Fruit fly (Drosophila melanogaster): ENCODE results near the gene CG32262.

The CG32262 gene

DNA sequence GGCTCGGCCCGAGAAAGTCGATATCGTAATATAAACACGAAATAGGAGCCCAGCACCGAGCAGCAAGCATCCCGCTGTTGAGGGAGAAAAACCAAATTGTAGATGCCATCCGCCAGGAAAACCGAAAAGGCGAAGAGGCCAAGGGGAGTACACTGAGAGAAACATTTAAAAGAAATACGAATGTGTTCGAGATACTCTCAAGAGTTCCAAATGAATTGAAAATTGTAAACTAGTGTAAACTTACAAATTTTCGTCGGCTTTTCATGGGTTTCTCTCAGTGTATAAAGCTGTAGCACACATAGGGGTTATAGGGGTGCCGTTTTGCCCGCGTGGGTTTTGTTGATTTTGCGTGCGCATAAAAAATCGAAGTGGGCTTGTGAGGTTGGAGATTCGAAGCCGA, 7.3 kb downstream of the CG32262 start (continued):
- TF ChIP-seq CG14710 (tag; optimal IDR thresholded peaks at IDR 0.05), result peak; percentile 2
- TF ChIP-seq gce (GFP tag; IDR thresholded peaks at IDR 0.05), result peak; percentile 68; the same call in 1 of the 3 replicates
- TF ChIP-seq CG14441 (GFP tag; IDR thresholded peaks at IDR 0.05), result peak; percentile 82
- TF ChIP-seq Dek (tag; optimal IDR thresholded peaks at IDR 0.05), result peak; percentile 79
- no peak for TF ChIP-seq kah (GFP tag; optimal IDR thresholded peaks at IDR 0.05)
- TF ChIP-seq jing (GFP tag; optimal IDR thresholded peaks at IDR 0.05), result peak; percentile 33
- TF ChIP-seq Dbx (GFP tag; IDR thresholded peaks at IDR 0.05), result peak; percentile 88
- TF ChIP-seq CG10979 (tag; optimal IDR thresholded peaks at IDR 0.05), result peak; percentile 22
- TF ChIP-seq CG31441 (GFP tag; IDR thresholded peaks at IDR 0.05), result peak; percentile 68
- TF ChIP-seq CG13123 (GFP tag; optimal IDR thresholded peaks at IDR 0.05), result peak; percentile 26
- no peak for TF ChIP-seq CG34224 (GFP tag; IDR thresholded peaks at IDR 0.05; ENCODE audit: partially characterized antibody)
- peak; percentile 93 for TF ChIP-seq Hand (GFP tag; optimal IDR thresholded peaks at IDR 0.05)
- TF ChIP-seq CG31224 (GFP tag; IDR thresholded peaks at IDR 0.05), result peak; percentile 85
- TF ChIP-seq otp (GFP tag; IDR thresholded peaks at IDR 0.05), result peak; percentile 64; the same call in 1 of the 3 replicates
- peak; percentile 56 for TF ChIP-seq pb (GFP tag; optimal IDR thresholded peaks at IDR 0.05)
- peak; percentile 66 for TF ChIP-seq CG17359 (tag; optimal IDR thresholded peaks at IDR 0.05)
- TF ChIP-seq Trl (optimal IDR thresholded peaks at IDR 0.05), result no peak
- peak; percentile 53 for TF ChIP-seq Trl (GFP tag; optimal IDR thresholded peaks at IDR 0.05)
- TF ChIP-seq CG8944 (GFP tag; optimal IDR thresholded peaks at IDR 0.05), result peak; percentile 73
- peak; percentile 49 for TF ChIP-seq Deaf1 (tag; optimal IDR thresholded peaks at IDR 0.05)
- peak; percentile 59 for TF ChIP-seq Mad (GFP tag; optimal IDR thresholded peaks at IDR 0.05)
- peak; percentile 1 for TF ChIP-seq nerfin-1 (tag; optimal IDR thresholded peaks at IDR 0.05)
- TF ChIP-seq NFAT (GFP tag; IDR thresholded peaks at IDR 0.05), result peak; percentile 80
- peak; percentile 64 for TF ChIP-seq dm (GFP tag; optimal IDR thresholded peaks at IDR 0.05)
- TF ChIP-seq CG8388 (GFP tag; optimal IDR thresholded peaks at IDR 0.05), result peak; percentile 36
- TF ChIP-seq CG3407 (GFP tag; optimal IDR thresholded peaks at IDR 0.05), result no peak
- peak; percentile 87 for TF ChIP-seq CG7556 (GFP tag; optimal IDR thresholded peaks at IDR 0.05)
- TF ChIP-seq H2.0 (GFP tag; IDR thresholded peaks at IDR 0.05), result peak; percentile 77
- TF ChIP-seq shn (GFP tag; optimal IDR thresholded peaks at IDR 0.05), result peak; percentile 70
- peak; percentile 86 for TF ChIP-seq ERR (GFP tag; optimal IDR thresholded peaks at IDR 0.05)
- TF ChIP-seq caup (GFP tag; optimal IDR thresholded peaks at IDR 0.05; ENCODE audit: severe bottlenecking), result peak; percentile 77
- peak; percentile 64 for TF ChIP-seq tx (GFP tag; optimal IDR thresholded peaks at IDR 0.05)
- TF ChIP-seq CG15696 (tag; optimal IDR thresholded peaks at IDR 0.05), result peak; percentile 17
- peak; percentile 91 for TF ChIP-seq row (GFP tag; IDR thresholded peaks at IDR 0.05)
- TF ChIP-seq CG11695 (GFP tag; IDR thresholded peaks at IDR 0.05), result peak; percentile 74
- TF ChIP-seq NfI (GFP tag; optimal IDR thresholded peaks at IDR 0.05), result peak; percentile 89
- TF ChIP-seq luna (GFP tag; optimal IDR thresholded peaks at IDR 0.05), result peak; percentile 45
- TF ChIP-seq sug (tag; optimal IDR thresholded peaks at IDR 0.05), result peak; percentile 84
- peak; percentile 53 for TF ChIP-seq tin (GFP tag; optimal IDR thresholded peaks at IDR 0.05)
- TF ChIP-seq CG8359 (GFP tag; optimal IDR thresholded peaks at IDR 0.05; ENCODE audit: borderline replicate concordance), result no peak
- no peak for TF ChIP-seq Dll (GFP tag; IDR thresholded peaks at IDR 0.05; ENCODE audit: partially characterized antibody)
- TF ChIP-seq Myb (GFP tag; optimal IDR thresholded peaks at IDR 0.05), result peak; percentile 57
- TF ChIP-seq CG8765 (GFP tag; IDR thresholded peaks at IDR 0.05), result no peak
- peak; percentile 42 for TF ChIP-seq CG1602 (GFP tag; optimal IDR thresholded peaks at IDR 0.05)
- no peak for TF ChIP-seq Hr39 (optimal IDR thresholded peaks at IDR 0.05)
- TF ChIP-seq tup (GFP tag; optimal IDR thresholded peaks at IDR 0.05), result peak; percentile 71
- TF ChIP-seq Hr3 (GFP tag; optimal IDR thresholded peaks at IDR 0.05), result peak; percentile 56
- TF ChIP-seq sna (GFP tag; IDR thresholded peaks at IDR 0.05; ENCODE audit: partially characterized antibody), result no peak
- TF ChIP-seq wdn (GFP tag; IDR thresholded peaks at IDR 0.05), result peak; percentile 75
- TF ChIP-seq p53 (GFP tag; optimal IDR thresholded peaks at IDR 0.05), result no peak
- no peak for TF ChIP-seq yki (optimal IDR thresholded peaks at IDR 0.05)
- no peak for TF ChIP-seq lov (optimal IDR thresholded peaks at IDR 0.05)
- TF ChIP-seq lov (GFP tag; IDR thresholded peaks at IDR 0.05), result peak; percentile 26; the same call in 1 of the 3 replicates
